Fruit fly (Drosophila melanogaster) S2 (cell line): ENCODE data around the gene betaNACtes3.
"Not testable (repeated sequence)": the region's sequence is repeated elsewhere in the genome, so short reads cannot be mapped to it uniquely, and the experiment has no call there.

ENCODE experiments used
- CG8478 ChIP-seq: fragments of >200 bp; optimal IDR thresholded peaks from 2 replicates; lab custom pipeline; 2018
- CTCF ChIP-seq, 2 experiments: fragments of >200 bp; optimal IDR thresholded peaks; 2 replicates each; lab custom pipeline; 2018

The betaNACtes3 gene

DNA sequence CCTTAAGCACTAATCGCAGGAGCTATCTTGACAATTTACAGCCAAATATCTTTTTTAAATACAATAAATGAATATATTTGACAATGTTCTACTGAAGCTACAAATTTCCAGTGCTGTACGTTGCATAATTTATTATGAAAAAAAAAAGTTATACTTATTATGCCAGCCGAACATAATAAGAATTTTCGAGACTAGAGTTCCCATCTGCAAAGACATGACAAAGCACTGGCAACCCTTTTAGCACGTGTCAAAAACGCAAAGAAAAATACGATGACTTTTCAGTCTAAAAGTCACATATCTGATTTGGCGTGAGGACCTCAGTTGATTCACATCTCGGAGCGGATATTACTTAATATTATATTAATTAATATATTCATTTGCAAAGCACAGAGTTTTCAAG, at the start of gene betaNACtes3:
Gene betaNACtes3, plus strand, starts transcription at position 301 of the 400 bp plus-strand sequence.
- TF ChIP-seq CG8478; CTCF (optimal IDR thresholded peaks at IDR 0.05; lab: Kevin White, UChicago): not testable (repeated sequence)

DNA sequence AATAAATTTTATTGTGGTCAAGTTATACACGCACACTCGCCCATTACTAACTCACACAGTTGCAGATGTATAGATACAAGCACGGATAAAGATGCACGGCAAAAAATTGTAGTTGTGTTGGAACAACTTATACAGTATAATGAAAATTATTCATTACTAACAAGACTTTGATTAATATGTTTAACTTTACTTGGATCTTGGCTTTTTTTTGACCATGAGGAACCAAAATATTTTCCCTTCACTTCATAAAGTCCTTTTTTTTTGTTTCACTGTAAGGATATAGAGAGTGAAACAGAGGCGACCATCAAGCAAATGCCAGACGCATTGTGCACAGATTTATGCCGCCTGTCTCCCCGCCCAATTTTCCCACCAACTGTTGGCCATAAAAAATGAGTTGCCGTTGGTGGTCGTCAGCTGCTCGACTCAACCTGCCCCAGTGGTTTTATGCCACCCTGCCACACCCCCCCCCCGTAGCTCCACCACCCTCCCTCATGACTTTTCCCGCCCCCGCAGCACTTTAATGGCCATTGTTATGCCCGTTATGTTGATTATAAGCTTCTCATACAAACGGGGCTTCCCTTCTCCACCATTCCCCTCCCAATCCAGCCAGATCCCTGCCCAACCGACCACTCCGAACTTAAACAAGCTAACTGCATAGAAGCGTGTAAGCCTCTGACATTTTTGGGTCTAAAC, 47.0 kb upstream of the betaNACtes3 start:
- TF ChIP-seq CTCF (optimal IDR thresholded peaks at IDR 0.05; lab: Kevin White, UChicago) (no peak), CG8478 (no peak)

DNA sequence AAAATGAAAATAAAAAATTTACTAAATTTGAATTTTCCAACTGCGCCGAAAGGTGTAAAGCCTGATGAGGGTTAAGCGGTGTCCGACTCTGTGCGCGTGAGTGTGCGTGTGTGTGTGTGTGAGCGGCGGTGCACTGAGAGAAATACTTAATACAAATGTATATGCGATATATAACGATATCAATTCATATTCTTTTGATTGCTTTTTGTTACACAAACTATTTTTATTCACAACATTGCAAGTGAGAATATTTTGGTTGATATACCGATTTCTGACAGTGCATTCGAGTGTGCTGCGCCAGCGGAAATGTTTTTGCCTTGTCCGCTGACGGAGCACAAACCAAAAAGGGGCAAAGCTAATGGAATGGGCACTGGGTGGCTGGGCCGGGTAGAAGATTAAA, 46.4 kb upstream of the betaNACtes3 start:
- TF ChIP-seq CG8478 (no peak), CTCF (optimal IDR thresholded peaks at IDR 0.05; lab: Kevin White, UChicago) (no peak)

DNA sequence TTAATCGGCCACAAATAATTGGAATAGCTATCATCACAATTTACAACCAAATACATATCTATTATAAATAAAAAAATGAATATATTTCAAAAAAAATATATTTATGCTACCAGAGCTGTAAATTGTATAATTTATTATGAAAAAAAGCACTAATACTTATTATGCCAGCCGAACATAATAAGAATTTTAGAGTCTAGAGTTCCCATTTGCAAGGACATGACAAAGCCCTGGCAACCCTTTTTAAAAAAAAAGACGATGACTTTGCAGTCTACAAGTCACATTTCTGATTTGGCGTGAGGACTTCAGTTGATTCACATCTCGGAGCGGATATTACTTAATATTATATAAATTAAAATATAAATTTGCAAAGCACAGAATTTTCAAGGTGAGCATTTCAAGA, 1.4 kb downstream of the betaNACtes3 start, which contains the start of gene betaNACtes4:
Gene betaNACtes4, plus strand, starts transcription at position 301 of the 400 bp plus-strand sequence.
- not testable (repeated sequence) for TF ChIP-seq CG8478; CTCF (optimal IDR thresholded peaks at IDR 0.05; lab: Kevin White, UChicago)
